Fruit fly (Drosophila melanogaster): ENCODE results near the gene Hcs.

Gene Hcs

DNA sequence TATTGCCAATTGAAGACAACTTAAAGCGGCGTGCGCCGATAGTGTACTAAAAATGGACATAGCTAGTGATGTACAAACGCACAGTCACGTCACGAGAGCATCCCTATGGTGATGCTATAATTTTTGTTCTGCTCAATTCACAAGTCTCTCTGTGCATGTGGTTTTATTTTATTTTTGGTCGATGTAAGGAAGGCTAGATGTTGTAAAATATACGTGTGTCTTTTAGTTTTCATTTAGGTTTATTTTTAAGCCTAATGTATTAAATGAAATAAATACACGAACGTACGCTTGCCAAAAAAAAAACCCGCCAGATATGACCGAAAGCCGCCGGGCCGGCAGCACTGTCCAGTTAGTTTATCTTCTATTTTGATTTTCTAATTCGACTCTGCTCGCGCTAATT is at the start of gene Hcs, which contains the start of the genes CG45100 and HDAC3 (continued):
- TF ChIP-seq eve (GFP tag; optimal IDR thresholded peaks at IDR 0.05) (peak in 1 of 2 experiments; percentile 1), dpn (GFP tag; optimal IDR thresholded peaks at IDR 0.05) (peak; percentile 37 to 52), abd-A (tag; optimal IDR thresholded peaks at IDR 0.05) (no peak), CG1603 (tag; optimal IDR thresholded peaks at IDR 0.05) (no peak), CG2202 (tag; optimal IDR thresholded peaks at IDR 0.05) (no peak), Fer2 (tag; optimal IDR thresholded peaks at IDR 0.05) (no peak), Gug (GFP tag; IDR thresholded peaks at IDR 0.05) (peak; percentile 66; the same call in 2 of the 4 replicates), kay (GFP tag; optimal IDR thresholded peaks at IDR 0.05) (no peak), Nf-YB (GFP tag; optimal IDR thresholded peaks at IDR 0.05) (no peak), CG9437 (GFP tag; optimal IDR thresholded peaks at IDR 0.05) (no peak), CG13775 (GFP tag; optimal IDR thresholded peaks at IDR 0.05) (peak; percentile 57), az2 (GFP tag; optimal IDR thresholded peaks at IDR 0.05) (peak; percentile 11), CG10366 (GFP tag; IDR thresholded peaks at IDR 0.05) (peak; percentile 36; the same call in 1 of the 2 replicates), psq (GFP tag; optimal IDR thresholded peaks at IDR 0.05) (no peak), crc (GFP tag; optimal IDR thresholded peaks at IDR 0.05) (no peak), HLHmδ (GFP tag; optimal IDR thresholded peaks at IDR 0.05) (no peak), CG15011 (GFP tag; optimal IDR thresholded peaks at IDR 0.05) (no peak), Xbp1 (GFP tag; optimal IDR thresholded peaks at IDR 0.05) (peak; percentile 61), CG10147 (GFP tag; optimal IDR thresholded peaks at IDR 0.05) (no peak), tna (GFP tag; IDR thresholded peaks at IDR 0.05; ENCODE audit: partially characterized antibody) (peak; percentile 81), sisA (GFP tag; IDR thresholded peaks at IDR 0.05) (no peak), CG10543 (GFP tag; optimal IDR thresholded peaks at IDR 0.05) (no peak), HHEX (GFP tag; optimal IDR thresholded peaks at IDR 0.05) (no peak), lmd (GFP tag; IDR thresholded peaks at IDR 0.05) (no peak), YL-1 (GFP tag; optimal IDR thresholded peaks at IDR 0.05) (peak; percentile 44), inv (GFP tag; IDR thresholded peaks at IDR 0.05; ENCODE audit: partially characterized antibody) (peak; percentile 91), repo (GFP tag; optimal IDR thresholded peaks at IDR 0.05) (peak; percentile 31), prd (optimal IDR thresholded peaks at IDR 0.05) (no peak), prd (GFP tag; IDR thresholded peaks at IDR 0.05) (peak; percentile 53; the same call in 2 of the 3 replicates), MBD-R2 (GFP tag; IDR thresholded peaks at IDR 0.05) (peak; percentile 95), CG8478 (optimal IDR thresholded peaks at IDR 0.05) (no peak), Ptx1 (GFP tag; IDR thresholded peaks at IDR 0.05) (peak; percentile 48; the same call in 1 of the 2 replicates), Bdp1 (GFP tag; optimal IDR thresholded peaks at IDR 0.05) (peak; percentile 4), CG14667 (GFP tag; IDR thresholded peaks at IDR 0.05) (no peak), GATAe (GFP tag; conservative IDR thresholded peaks at IDR 0.05) (0 out of 2 replicates have a peak, but pooled peaks have one; percentile 34), oc (tag; optimal IDR thresholded peaks at IDR 0.05) (no peak), CG12744 (GFP tag; optimal IDR thresholded peaks at IDR 0.05) (peak; percentile 18), jing (GFP tag; optimal IDR thresholded peaks at IDR 0.05) (no peak), CG18476 (GFP tag; optimal IDR thresholded peaks at IDR 0.05) (no peak), Med (GFP tag) (peak; percentile 82), CG11456 (GFP tag; IDR thresholded peaks at IDR 0.05) (peak; percentile 59; the same call in 2 of the 3 replicates), CG17361 (GFP tag; IDR thresholded peaks at IDR 0.05) (no peak; the same call in 2 of the 3 replicates), Lhr (GFP tag; optimal IDR thresholded peaks at IDR 0.05) (peak; percentile 49), CG16815 (GFP tag; optimal IDR thresholded peaks at IDR 0.05) (no peak), Sin3A (optimal IDR thresholded peaks at IDR 0.05) (peak; percentile 89), tgo (GFP tag; IDR thresholded peaks at IDR 0.05) (peak; percentile 20; the same call in 1 of the 3 replicates), CG32767 (GFP tag; IDR thresholded peaks at IDR 0.05) (no peak), Max (GFP tag; optimal IDR thresholded peaks at IDR 0.05) (peak; percentile 53), hth (optimal IDR thresholded peaks at IDR 0.05) (no peak), CG4404 (GFP tag; IDR thresholded peaks at IDR 0.05) (peak; percentile 42), CTCF (GFP tag; optimal IDR thresholded peaks at IDR 0.05) (no peak), Bteb2 (GFP tag; optimal IDR thresholded peaks at IDR 0.05) (peak; percentile 26), ab (GFP tag; optimal IDR thresholded peaks at IDR 0.05) (no peak)

All from whole organism, embryonic.